Comparison of ENCODE assay signal across 1 fruit fly cellular context in the genomic region with DNA sequence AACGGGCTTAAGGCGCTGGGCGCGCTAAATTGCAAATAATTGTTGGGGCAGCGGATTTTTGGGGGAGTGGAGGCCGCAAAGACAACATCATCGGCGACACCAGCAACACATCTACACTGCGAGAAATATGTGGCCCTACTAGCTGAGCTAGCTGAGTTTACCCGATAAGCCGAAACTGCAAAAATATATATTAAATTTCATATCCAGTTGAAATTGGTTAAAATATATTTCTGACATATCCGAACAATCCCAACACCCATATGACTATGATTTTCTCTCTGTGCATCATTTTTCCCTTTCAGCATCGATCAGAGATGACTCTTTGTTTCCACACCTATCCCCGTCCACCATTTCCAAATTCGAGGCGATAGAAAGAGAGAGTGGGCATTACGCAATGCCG.
TF ChIP-seq lines count a peak whose summit lies in the region.

No protein-coding gene starts in this region.

TF ChIP-seq in whole organism, embryonic, 481 proteins besides CTCF, POLR2A, EP300 and RAD21 (continued from another document and continues in another):
- TF ChIP-seq en (GFP tag; optimal IDR thresholded peaks at IDR 0.05; lab: Kevin White, UChicago) (peak; percentile 22), abd-A (tag; optimal IDR thresholded peaks at IDR 0.05; lab: Kevin White, UChicago) (no peak), Dll (GFP tag; IDR thresholded peaks at IDR 0.05; lab: Robert Waterston, UW; ENCODE audit: partially characterized antibody) (no peak), oc (tag; optimal IDR thresholded peaks at IDR 0.05; lab: Kevin White, UChicago) (peak; percentile 71), Mad (GFP tag; optimal IDR thresholded peaks at IDR 0.05; lab: Kevin White, UChicago) (no peak), ssp (GFP tag; IDR thresholded peaks at IDR 0.05; lab: Robert Waterston, UW) (peak; percentile 72), ewg (GFP tag; optimal IDR thresholded peaks at IDR 0.05; lab: Kevin White, UChicago) (peak; percentile 61), psq (GFP tag; optimal IDR thresholded peaks at IDR 0.05; lab: Kevin White, UChicago) (no peak), Six4 (GFP tag; optimal IDR thresholded peaks at IDR 0.05; lab: Kevin White, UChicago) (peak; percentile 41), CG14050 (GFP tag; IDR thresholded peaks at IDR 0.05; lab: Robert Waterston, UW) (peak; percentile 64), tio (GFP tag; optimal IDR thresholded peaks at IDR 0.05; lab: Kevin White, UChicago) (peak; percentile 65), CG34224 (GFP tag; IDR thresholded peaks at IDR 0.05; lab: Robert Waterston, UW; ENCODE audit: partially characterized antibody) (no peak), sens-2 (GFP tag; IDR thresholded peaks at IDR 0.05; lab: Robert Waterston, UW) (0 out of 2 replicates have a peak, but pooled peaks have one; percentile 27), CG7839 (tag; optimal IDR thresholded peaks at IDR 0.05; lab: Kevin White, UChicago) (peak; percentile 77), E2f1 (GFP tag; IDR thresholded peaks at IDR 0.05; lab: Robert Waterston, UW) (peak; percentile 87), cad (GFP tag; optimal IDR thresholded peaks at IDR 0.05; lab: Kevin White, UChicago) (no peak), CG32772 (GFP tag; IDR thresholded peaks at IDR 0.05; lab: Robert Waterston, UW) (peak; percentile 79), CG14014 (GFP tag; IDR thresholded peaks at IDR 0.05; lab: Robert Waterston, UW) (peak; percentile 79), chif (GFP tag; optimal IDR thresholded peaks at IDR 0.05; lab: Kevin White, UChicago) (peak; percentile 54 to 70), lab (GFP tag; optimal IDR thresholded peaks at IDR 0.05; lab: Kevin White, UChicago) (peak; percentile 85), mirr (GFP tag; optimal IDR thresholded peaks at IDR 0.05; lab: Kevin White, UChicago) (no peak), luna (GFP tag; optimal IDR thresholded peaks at IDR 0.05; lab: Kevin White, UChicago) (no peak), odd (GFP tag; optimal IDR thresholded peaks at IDR 0.05; lab: Kevin White, UChicago) (peak; percentile 60), crp (GFP tag; optimal IDR thresholded peaks at IDR 0.05; lab: Kevin White, UChicago) (peak in 1 of 2 experiments; percentile 8), ftz-f1 (GFP tag; optimal IDR thresholded peaks at IDR 0.05; lab: Kevin White, UChicago) (no peak), Xbp1 (GFP tag; optimal IDR thresholded peaks at IDR 0.05; lab: Kevin White, UChicago) (peak; percentile 76), wor (GFP tag; IDR thresholded peaks at IDR 0.05; lab: Robert Waterston, UW) (peak; percentile 64; the same call in 1 of the 2 replicates), mld (GFP tag; IDR thresholded peaks at IDR 0.05; lab: Robert Waterston, UW; ENCODE audit: partially characterized antibody) (no peak), pita (GFP tag; optimal IDR thresholded peaks at IDR 0.05; lab: Kevin White, UChicago) (no peak), CG11247 (GFP tag; IDR thresholded peaks at IDR 0.05; lab: Robert Waterston, UW) (peak; percentile 67), CG31441 (GFP tag; IDR thresholded peaks at IDR 0.05; lab: Robert Waterston, UW) (peak; percentile 87), CG10209 (GFP tag; optimal IDR thresholded peaks at IDR 0.05; lab: Kevin White, UChicago) (peak; percentile 64), HHEX (GFP tag; optimal IDR thresholded peaks at IDR 0.05; lab: Kevin White, UChicago) (peak; percentile 70), Hand (GFP tag; optimal IDR thresholded peaks at IDR 0.05; lab: Kevin White, UChicago) (no peak), dan (GFP tag; IDR thresholded peaks at IDR 0.05; lab: Robert Waterston, UW) (peak; percentile 50; the same call in 1 of the 2 replicates), CG17385 (GFP tag; optimal IDR thresholded peaks at IDR 0.05; lab: Kevin White, UChicago) (peak; percentile 71), gsb (GFP tag; IDR thresholded peaks at IDR 0.05; lab: Robert Waterston, UW) (0 out of 2 replicates have a peak, but pooled peaks have one; percentile 48), CG2116 (GFP tag; optimal IDR thresholded peaks at IDR 0.05; lab: Kevin White, UChicago) (no peak), Xrp1 (GFP tag; IDR thresholded peaks at IDR 0.05; lab: Robert Waterston, UW) (peak; percentile 86), NC2α (GFP tag; optimal IDR thresholded peaks at IDR 0.05; lab: Kevin White, UChicago) (no peak), CG8765 (GFP tag; IDR thresholded peaks at IDR 0.05; lab: Robert Waterston, UW) (peak; percentile 30; the same call in 1 of the 2 replicates), CG3407 (GFP tag; optimal IDR thresholded peaks at IDR 0.05; lab: Kevin White, UChicago) (peak; percentile 68), CG13287 (GFP tag; IDR thresholded peaks at IDR 0.05; lab: Robert Waterston, UW; ENCODE audit: partially characterized antibody) (no peak), vnd (GFP tag; IDR thresholded peaks at IDR 0.05; lab: Robert Waterston, UW; ENCODE audit: partially characterized antibody) (no peak), tgo (GFP tag; IDR thresholded peaks at IDR 0.05; lab: Robert Waterston, UW) (peak; percentile 78), Eip74EF (GFP tag; optimal IDR thresholded peaks at IDR 0.05; lab: Kevin White, UChicago) (peak in 1 of 2 experiments; percentile 63), zfh2 (GFP tag; optimal IDR thresholded peaks at IDR 0.05; lab: Kevin White, UChicago) (peak; percentile 33), nmo (GFP tag; optimal IDR thresholded peaks at IDR 0.05; lab: Kevin White, UChicago) (peak; percentile 80), CG15514 (GFP tag; optimal IDR thresholded peaks at IDR 0.05; lab: Kevin White, UChicago) (peak; percentile 45), Gug (GFP tag; IDR thresholded peaks at IDR 0.05; lab: Robert Waterston, UW) (peak; percentile 78), CG11560 (tag; IDR thresholded peaks at IDR 0.05; lab: Robert Waterston, UW) (peak; percentile 61; the same call in 1 of the 3 replicates), CG4282 (GFP tag; optimal IDR thresholded peaks at IDR 0.05; lab: Kevin White, UChicago) (no peak), CG18599 (GFP tag; optimal IDR thresholded peaks at IDR 0.05; lab: Kevin White, UChicago) (peak; percentile 70), Abd-B (GFP tag; optimal IDR thresholded peaks at IDR 0.05; lab: Kevin White, UChicago) (peak; percentile 72), CG6683 (GFP tag; optimal IDR thresholded peaks at IDR 0.05; lab: Kevin White, UChicago) (peak; percentile 28), BEAF-32 (GFP tag; optimal IDR thresholded peaks at IDR 0.05; lab: Kevin White, UChicago) (no peak), chn (GFP tag; optimal IDR thresholded peaks at IDR 0.05; lab: Kevin White, UChicago) (peak; percentile 47), stwl (tag; optimal IDR thresholded peaks at IDR 0.05; lab: Kevin White, UChicago) (no peak), CG3838 (GFP tag; optimal IDR thresholded peaks at IDR 0.05; lab: Kevin White, UChicago) (no peak), fd64A (GFP tag; optimal IDR thresholded peaks at IDR 0.05; lab: Kevin White, UChicago) (peak; percentile 68), row (GFP tag; IDR thresholded peaks at IDR 0.05; lab: Robert Waterston, UW) (peak; percentile 77), Max (GFP tag; optimal IDR thresholded peaks at IDR 0.05; lab: Kevin White, UChicago) (no peak), klu (GFP tag; IDR thresholded peaks at IDR 0.05; lab: Robert Waterston, UW) (peak; percentile 52), Deaf1 (tag; optimal IDR thresholded peaks at IDR 0.05; lab: Kevin White, UChicago) (peak; percentile 33), CG12155 (GFP tag; optimal IDR thresholded peaks at IDR 0.05; lab: Kevin White, UChicago) (peak; percentile 54), CG2678 (tag; optimal IDR thresholded peaks at IDR 0.05; lab: Kevin White, UChicago) (peak; percentile 82), hb (GFP tag; IDR thresholded peaks at IDR 0.05; lab: Robert Waterston, UW; ENCODE audit: partially characterized antibody) (no peak), Fer1 (GFP tag; optimal IDR thresholded peaks at IDR 0.05; lab: Kevin White, UChicago) (peak; percentile 78), CG17568 (GFP tag; optimal IDR thresholded peaks at IDR 0.05; lab: Kevin White, UChicago) (peak; percentile 30), twi (tag; optimal IDR thresholded peaks at IDR 0.05; lab: Kevin White, UChicago) (peak; percentile 27), zfh1 (GFP tag; IDR thresholded peaks at IDR 0.05; lab: Robert Waterston, UW) (peak; percentile 81), CG12104 (GFP tag; optimal IDR thresholded peaks at IDR 0.05; lab: Kevin White, UChicago) (peak; percentile 50), H15 (GFP tag; IDR thresholded peaks at IDR 0.05; lab: Robert Waterston, UW) (peak; percentile 79; the same call in 2 of the 3 replicates), Dref (GFP tag; IDR thresholded peaks at IDR 0.05; lab: Robert Waterston, UW) (no peak), HLH4C (GFP tag; IDR thresholded peaks at IDR 0.05; lab: Robert Waterston, UW; ENCODE audit: partially characterized antibody) (no peak), pan (optimal IDR thresholded peaks at IDR 0.05; lab: Kevin White, UChicago) (no peak), pan (GFP tag; optimal IDR thresholded peaks at IDR 0.05 in 1 of 2, IDR thresholded peaks at IDR 0.05 in 1 of 2) (peak in 1 of 2 experiments; percentile 87), emc (GFP tag; optimal IDR thresholded peaks at IDR 0.05; lab: Kevin White, UChicago) (peak; percentile 26), CG15269 (tag; optimal IDR thresholded peaks at IDR 0.05; lab: Kevin White, UChicago) (peak; percentile 79), CkIIα-i1 (GFP tag; IDR thresholded peaks at IDR 0.05; lab: Robert Waterston, UW) (0 out of 2 replicates have a peak, but pooled peaks have one; percentile 13), CG6175 (GFP tag; IDR thresholded peaks at IDR 0.05; lab: Robert Waterston, UW) (no peak), Gsc (GFP tag; IDR thresholded peaks at IDR 0.05; lab: Robert Waterston, UW) (peak; percentile 52; the same call in 1 of the 2 replicates), sd (tag; optimal IDR thresholded peaks at IDR 0.05; lab: Kevin White, UChicago) (peak; percentile 9), Rfx (GFP tag; IDR thresholded peaks at IDR 0.05; lab: Robert Waterston, UW) (peak; percentile 84), Fer3 (tag; optimal IDR thresholded peaks at IDR 0.05; lab: Kevin White, UChicago) (peak; percentile 76), h (optimal IDR thresholded peaks at IDR 0.05; lab: Kevin White, UChicago) (no peak), repo (GFP tag; optimal IDR thresholded peaks at IDR 0.05; lab: Kevin White, UChicago) (peak; percentile 30), CG14667 (GFP tag; IDR thresholded peaks at IDR 0.05; lab: Robert Waterston, UW) (peak; percentile 71), CG12391 (tag; optimal IDR thresholded peaks at IDR 0.05; lab: Kevin White, UChicago) (peak; percentile 64), knrl (GFP tag; IDR thresholded peaks at IDR 0.05; lab: Robert Waterston, UW; ENCODE audit: partially characterized antibody) (no peak), CG43689 (GFP tag; IDR thresholded peaks at IDR 0.05; lab: Robert Waterston, UW) (peak; percentile 58), Hr39 (optimal IDR thresholded peaks at IDR 0.05; lab: Kevin White, UChicago) (no peak), CG10654 (GFP tag; optimal IDR thresholded peaks at IDR 0.05; lab: Kevin White, UChicago) (peak; percentile 52), CG9437 (GFP tag; optimal IDR thresholded peaks at IDR 0.05; lab: Kevin White, UChicago) (peak; percentile 56), CG2889 (GFP tag; IDR thresholded peaks at IDR 0.05; lab: Robert Waterston, UW) (0 out of 3 replicates have a peak, but pooled peaks have one; percentile 36), trem (tag; optimal IDR thresholded peaks at IDR 0.05; lab: Kevin White, UChicago) (peak; percentile 35), bigmax (GFP tag; optimal IDR thresholded peaks at IDR 0.05; lab: Kevin White, UChicago) (no peak), CG17186 (GFP tag; optimal IDR thresholded peaks at IDR 0.05; lab: Kevin White, UChicago) (no peak), danr (GFP tag; IDR thresholded peaks at IDR 0.05; lab: Robert Waterston, UW) (peak; percentile 70; the same call in 1 of the 2 replicates), CG3163 (GFP tag; optimal IDR thresholded peaks at IDR 0.05; lab: Kevin White, UChicago) (no peak), CG8290 (GFP tag; optimal IDR thresholded peaks at IDR 0.05; lab: Kevin White, UChicago) (no peak), CG8290 (tag; optimal IDR thresholded peaks at IDR 0.05; lab: Kevin White, UChicago) (peak in 1 of 2 experiments; percentile 82), CG12744 (GFP tag; optimal IDR thresholded peaks at IDR 0.05; lab: Kevin White, UChicago) (no peak), CG3065 (GFP tag; optimal IDR thresholded peaks at IDR 0.05; lab: Kevin White, UChicago) (no peak), Hmx (GFP tag; optimal IDR thresholded peaks at IDR 0.05; lab: Kevin White, UChicago) (peak; percentile 4), sim (GFP tag; IDR thresholded peaks at IDR 0.05; lab: Robert Waterston, UW) (peak; percentile 75), jing (GFP tag; optimal IDR thresholded peaks at IDR 0.05; lab: Kevin White, UChicago) (peak; percentile 53), CoRest (tag; optimal IDR thresholded peaks at IDR 0.05; lab: Kevin White, UChicago) (peak; percentile 70), gsb-n (tag; optimal IDR thresholded peaks at IDR 0.05; lab: Kevin White, UChicago) (peak; percentile 47), lov (optimal IDR thresholded peaks at IDR 0.05; lab: Kevin White, UChicago) (no peak), lov (GFP tag; IDR thresholded peaks at IDR 0.05; lab: Robert Waterston, UW) (0 out of 3 replicates have a peak, but pooled peaks have one; percentile 36), cwo (GFP tag; optimal IDR thresholded peaks at IDR 0.05; lab: Kevin White, UChicago) (peak; percentile 52), p53 (GFP tag; optimal IDR thresholded peaks at IDR 0.05; lab: Kevin White, UChicago) (no peak), toy (GFP tag; IDR thresholded peaks at IDR 0.05; lab: Robert Waterston, UW) (no peak), ham (GFP tag; IDR thresholded peaks at IDR 0.05; lab: Robert Waterston, UW) (no peak), mam (GFP tag; optimal IDR thresholded peaks at IDR 0.05; lab: Kevin White, UChicago) (peak; percentile 20), Med (GFP tag; lab: Kevin White, UChicago) (peak; percentile 95), Tbp (GFP tag; optimal IDR thresholded peaks at IDR 0.05; lab: Kevin White, UChicago) (no peak), CG1024 (GFP tag; IDR thresholded peaks at IDR 0.05; lab: Robert Waterston, UW) (peak; percentile 73), CG7786 (GFP tag; optimal IDR thresholded peaks at IDR 0.05; lab: Kevin White, UChicago) (no peak), CG6765 (GFP tag; optimal IDR thresholded peaks at IDR 0.05; lab: Kevin White, UChicago) (no peak), CG1602 (GFP tag; optimal IDR thresholded peaks at IDR 0.05; lab: Kevin White, UChicago) (peak; percentile 51), CG8388 (GFP tag; optimal IDR thresholded peaks at IDR 0.05; lab: Kevin White, UChicago) (peak; percentile 67), zen2 (GFP tag; IDR thresholded peaks at IDR 0.05; lab: Robert Waterston, UW; ENCODE audit: partially characterized antibody) (no peak), CG34422 (GFP tag; IDR thresholded peaks at IDR 0.05; lab: Robert Waterston, UW) (peak; percentile 82), Dip2 (GFP tag; IDR thresholded peaks at IDR 0.05; lab: Robert Waterston, UW) (no peak)
